Worm (Caenorhabditis elegans) whole organism, mixed stage, embryonic: ENCODE data around the gene srab-11.

Experiments used
- M03D4.4 ChIP-seq: sonication (generic microtip); optimal IDR thresholded peaks from 2 replicates; lab custom pipeline; 2017; ENCODE audit warnings: mild to moderate bottlenecking, missing genetic modification characterization, missing compliant biosample characterization
- bed-3 ChIP-seq: fragments of 200-800 bp; sonication (Bioruptor generic); optimal IDR thresholded peaks from 3 replicates; lab custom pipeline; 2018; ENCODE audit warnings: mild to moderate bottlenecking, missing genetic modification characterization, moderate library complexity, missing compliant biosample characterization
- blmp-1 ChIP-seq: fragments of 150-350 bp; optimal IDR thresholded peaks from 2 replicates; lab custom pipeline; 2014; ENCODE audit warnings: missing biosample characterization, missing genetic modification characterization
- ceh-39 ChIP-seq: fragments of 150-350 bp; optimal IDR thresholded peaks from 2 replicates; lab custom pipeline; 2014; ENCODE audit warnings: missing biosample characterization, missing genetic modification characterization
- ceh-43 ChIP-seq: fragments of 200-800 bp; sonication (Bioruptor generic); optimal IDR thresholded peaks from 2 replicates; lab custom pipeline; 2018; ENCODE audit warnings: mild to moderate bottlenecking, missing genetic modification characterization, moderate library complexity, missing compliant biosample characterization
- ceh-83 ChIP-seq: fragments of 200-800 bp; sonication (Bioruptor generic); optimal IDR thresholded peaks from 2 replicates; lab custom pipeline; 2018; ENCODE audit warnings: mild to moderate bottlenecking, missing genetic modification characterization, missing compliant biosample characterization
- ces-1 ChIP-seq: fragments of 150-350 bp; optimal IDR thresholded peaks from 2 replicates; lab custom pipeline; 2014; ENCODE audit warnings: missing biosample characterization, missing genetic modification reagents, missing genetic modification characterization
- cnd-1 ChIP-seq: fragments of 200-800 bp; sonication (Bioruptor generic); optimal IDR thresholded peaks from 2 replicates; lab custom pipeline; 2018; ENCODE audit warnings: mild to moderate bottlenecking, missing genetic modification characterization, missing compliant biosample characterization
- drap-1 ChIP-seq: fragments of 200-800 bp; sonication (Bioruptor generic); optimal IDR thresholded peaks from 3 replicates; lab custom pipeline; 2018; ENCODE audit warnings: mild to moderate bottlenecking, missing genetic modification characterization, missing compliant biosample characterization
- elt-1 ChIP-seq: sonication (generic microtip); optimal IDR thresholded peaks from 2 replicates; lab custom pipeline; 2017; ENCODE audit warnings: missing genetic modification characterization, mild to moderate bottlenecking, missing compliant biosample characterization, antibody characterized with exemption, moderate library complexity, borderline replicate concordance; ENCODE audit not compliant: insufficient read depth
- elt-3 ChIP-seq: fragments of 150-350 bp; optimal IDR thresholded peaks from 2 replicates; lab custom pipeline; 2014; ENCODE audit warnings: missing biosample characterization, missing genetic modification characterization
- ham-2 ChIP-seq: fragments of 200-800 bp; sonication (Bioruptor generic); optimal IDR thresholded peaks from 2 replicates; lab custom pipeline; 2018; ENCODE audit warnings: mild to moderate bottlenecking, missing genetic modification characterization, missing compliant biosample characterization
- hlh-1 ChIP-seq: fragments of 150-350 bp; optimal IDR thresholded peaks from 2 replicates; lab custom pipeline; 2014; ENCODE audit warnings: missing biosample characterization, missing genetic modification reagents, missing genetic modification characterization
- lin-13 ChIP-seq: fragments of 150-350 bp; optimal IDR thresholded peaks from 2 replicates; lab custom pipeline; 2014; ENCODE audit warnings: missing biosample characterization, missing genetic modification characterization
- lsy-2 ChIP-seq: fragments of 150-350 bp; optimal IDR thresholded peaks from 2 replicates; lab custom pipeline; 2014; ENCODE audit warnings: missing biosample characterization, missing genetic modification characterization
- mab-5 ChIP-seq: fragments of 150-350 bp; optimal IDR thresholded peaks from 2 replicates; lab custom pipeline; 2014; ENCODE audit warnings: missing biosample characterization, missing genetic modification characterization
- mep-1 ChIP-seq: fragments of 150-350 bp; optimal IDR thresholded peaks from 2 replicates; lab custom pipeline; 2017; ENCODE audit warnings: missing biosample characterization, missing genetic modification reagents, missing genetic modification characterization, inconsistent platforms
- mls-2 ChIP-seq: sonication (generic microtip); optimal IDR thresholded peaks from 2 replicates; lab custom pipeline; 2016; ENCODE audit warnings: mild to moderate bottlenecking, missing genetic modification characterization, moderate library complexity, missing compliant biosample characterization
- nhr-12 ChIP-seq: fragments of 150-350 bp; optimal IDR thresholded peaks from 2 replicates; lab custom pipeline; 2014; ENCODE audit warnings: missing biosample characterization, missing genetic modification characterization
- nhr-2 ChIP-seq: fragments of 150-350 bp; optimal IDR thresholded peaks from 2 replicates; lab custom pipeline; 2014; ENCODE audit warnings: missing biosample characterization, missing genetic modification characterization
- nhr-237 ChIP-seq: fragments of 150-350 bp; optimal IDR thresholded peaks from 2 replicates; lab custom pipeline; 2014; ENCODE audit warnings: missing biosample characterization, missing genetic modification characterization
- nhr-28 ChIP-seq: fragments of 150-350 bp; optimal IDR thresholded peaks from 2 replicates; lab custom pipeline; 2014; ENCODE audit warnings: missing biosample characterization, missing genetic modification characterization
- nhr-76 ChIP-seq: sonication (generic microtip); optimal IDR thresholded peaks from 2 replicates; lab custom pipeline; 2017; ENCODE audit warnings: missing biosample characterization, missing genetic modification characterization
- pha-4 ChIP-seq: fragments of 150-350 bp; optimal IDR thresholded peaks from 2 replicates; lab custom pipeline; 2018; ENCODE audit warnings: missing biosample characterization, missing genetic modification reagents, missing genetic modification characterization
- snpc-4 ChIP-seq: fragments of 150-350 bp; optimal IDR thresholded peaks from 2 replicates; lab custom pipeline; 2014; ENCODE audit warnings: missing biosample characterization, missing genetic modification characterization
- sptf-1 ChIP-seq: sonication (generic microtip); optimal IDR thresholded peaks from 2 replicates; lab custom pipeline; 2017; ENCODE audit warnings: mild to moderate bottlenecking, missing genetic modification characterization, moderate library complexity, missing compliant biosample characterization
- tbx-8 ChIP-seq: fragments of 200-800 bp; sonication (Bioruptor generic); optimal IDR thresholded peaks from 2 replicates; lab custom pipeline; 2018; ENCODE audit warnings: mild to moderate bottlenecking, missing genetic modification characterization, moderate library complexity, missing compliant biosample characterization
- unc-120 ChIP-seq: sonication (generic microtip); optimal IDR thresholded peaks from 2 replicates; lab custom pipeline; 2017; ENCODE audit warnings: missing genetic modification characterization, missing compliant biosample characterization; ENCODE audit not compliant: poor library complexity, severe bottlenecking
- unc-39 ChIP-seq: fragments of 150-350 bp; optimal IDR thresholded peaks from 2 replicates; lab custom pipeline; 2014; ENCODE audit warnings: missing biosample characterization, missing genetic modification characterization
- unc-62 ChIP-seq: fragments of 150-350 bp; optimal IDR thresholded peaks from 2 replicates; lab custom pipeline; 2014; ENCODE audit warnings: missing biosample characterization, missing genetic modification reagents, missing genetic modification characterization
- ztf-11 ChIP-seq: fragments of 150-350 bp; optimal IDR thresholded peaks from 2 replicates; lab custom pipeline; 2014; ENCODE audit warnings: missing biosample characterization, missing genetic modification characterization

Gene srab-11

DNA sequence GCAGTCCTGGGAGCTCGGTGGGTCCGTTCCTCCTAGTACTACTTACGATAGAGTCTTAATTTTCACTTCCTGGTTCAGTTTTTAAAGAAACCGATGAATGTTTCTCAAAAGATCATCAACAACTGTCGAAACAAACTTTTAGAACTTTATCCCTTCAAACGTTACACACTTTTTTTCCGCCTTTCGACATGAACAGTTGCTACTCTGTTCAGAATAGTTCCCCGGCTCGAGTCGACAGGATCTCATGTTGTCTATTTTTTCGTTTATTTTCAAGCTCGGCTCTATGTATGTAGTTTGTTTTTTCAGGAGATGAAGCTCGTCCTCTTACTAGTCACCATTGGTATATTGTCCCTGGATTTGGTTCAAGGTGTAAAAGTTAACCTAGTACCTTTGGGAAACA lies 10.0 kb upstream of the srab-11 start, which contains the start of gene exh-1:
TSS of gene exh-1 (plus strand) at position 301 of the 400 bp plus-strand sequence.
- TF ChIP-seq nhr-2 (tag; lab: Kevin White, UChicago) (no peak), blmp-1 (tag; lab: Kevin White, UChicago) (no peak), tbx-8 (GFP tag; lab: Kevin White, UChicago) (no peak), nhr-237 (no peak), hlh-1 (tag; lab: Kevin White, UChicago) (no peak), ces-1 (no peak), ceh-83 (GFP tag; lab: Kevin White, UChicago) (no peak), cnd-1 (no peak)
- TF ChIP-seq, all 35 proteins: peak for 0

ce11 chrV:3155072-3155471 lies 8.2 kb upstream of the srab-11 start, which contains the start of gene srab-7:
Gene srab-7 (minus strand): TSS chrV:3155172.
- TF ChIP-seq elt-3 (tag; lab: Kevin White, UChicago) (no peak), unc-39 (tag; lab: Kevin White, UChicago) (no peak), nhr-28 (tag; lab: Kevin White, UChicago) (no peak), cnd-1 (no peak), ceh-39 (tag; lab: Kevin White, UChicago) (no peak), tbx-8 (GFP tag; lab: Kevin White, UChicago) (no peak)

DNA sequence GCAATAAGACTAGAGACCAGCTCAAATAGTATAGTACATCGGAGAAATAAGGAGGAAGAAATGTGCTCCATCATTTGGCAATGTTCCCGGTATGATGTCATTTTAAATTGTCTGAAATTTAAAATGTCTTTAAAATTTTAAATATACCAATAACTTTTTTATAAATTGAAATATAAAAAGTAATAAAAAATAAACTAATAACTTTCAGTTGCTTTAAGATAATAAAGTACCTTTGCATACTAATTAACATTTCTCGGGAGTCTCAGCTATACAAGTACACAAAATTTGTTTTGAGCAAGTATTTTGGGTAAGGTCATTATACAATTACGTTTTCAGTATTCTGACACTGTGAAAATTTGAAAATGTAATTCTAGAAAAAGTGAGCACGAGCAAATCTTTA lies 5.0 kb upstream of the srab-11 start, which contains the start of gene srab-6:
TSS of gene srab-6 (minus strand) at position 101 of the 400 bp plus-strand sequence.
- TF ChIP-seq lsy-2 (tag; lab: Kevin White, UChicago) (no peak), mab-5 (no peak), bed-3 (GFP tag; lab: Kevin White, UChicago) (no peak), ceh-43 (GFP tag; lab: Kevin White, UChicago) (no peak), nhr-237 (no peak), ham-2 (no peak), unc-39 (tag; lab: Kevin White, UChicago) (no peak), tbx-8 (GFP tag; lab: Kevin White, UChicago) (no peak), nhr-12 (tag; lab: Kevin White, UChicago) (no peak), unc-62 (GFP tag; lab: Kevin White, UChicago) (no peak), elt-1 (tag; lab: Kevin White, UChicago) (no peak), ceh-83 (GFP tag; lab: Kevin White, UChicago) (no peak), mls-2 (no peak)

DNA sequence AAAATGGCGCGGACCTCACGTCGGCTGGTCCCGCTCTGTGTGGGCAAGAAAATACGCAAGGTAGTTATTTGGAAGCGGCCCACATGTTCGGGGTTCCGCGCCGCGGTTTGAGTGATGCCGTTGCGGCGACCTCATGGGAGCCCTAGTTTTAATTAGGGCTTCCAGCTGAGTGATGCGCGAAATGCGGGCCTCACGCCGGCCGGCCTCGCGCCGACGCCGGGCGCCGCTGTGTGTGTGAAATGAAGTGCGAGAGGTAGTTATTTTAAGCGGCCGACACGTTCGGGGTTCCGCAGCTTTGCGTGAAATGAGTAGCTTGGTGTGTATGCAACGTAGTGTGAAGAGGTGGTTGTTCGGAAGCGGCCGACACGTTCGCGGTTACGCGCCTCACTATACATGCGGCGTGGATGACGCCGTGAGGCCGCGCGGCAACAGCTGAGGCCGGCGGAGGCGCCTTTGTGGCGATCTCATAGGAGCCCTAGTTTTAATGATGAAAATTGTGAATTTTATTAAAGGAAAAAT lies 3.1 kb upstream of the srab-11 start:
- no peak for TF ChIP-seq snpc-4 (tag; lab: Kevin White, UChicago)

ce11 chrV:3145241-3145640 lies 1.6 kb downstream of the srab-11 start:
- TF ChIP-seq pha-4 (tag; lab: Kevin White, UChicago) (no peak), cnd-1 (no peak), ham-2 (no peak), unc-62 (GFP tag; lab: Kevin White, UChicago) (no peak), sptf-1 (tag; lab: Kevin White, UChicago) (no peak), ztf-11 (no peak), mls-2 (no peak), unc-120 (tag; lab: Kevin White, UChicago) (no peak), mep-1 (tag; lab: Kevin White, UChicago) (no peak), snpc-4 (tag; lab: Kevin White, UChicago) (no peak), nhr-237 (no peak), nhr-76 (tag; lab: Kevin White, UChicago) (no peak), M03D4.4 (no peak), mab-5 (no peak), ceh-83 (GFP tag; lab: Kevin White, UChicago) (no peak), blmp-1 (tag; lab: Kevin White, UChicago) (no peak)

DNA sequence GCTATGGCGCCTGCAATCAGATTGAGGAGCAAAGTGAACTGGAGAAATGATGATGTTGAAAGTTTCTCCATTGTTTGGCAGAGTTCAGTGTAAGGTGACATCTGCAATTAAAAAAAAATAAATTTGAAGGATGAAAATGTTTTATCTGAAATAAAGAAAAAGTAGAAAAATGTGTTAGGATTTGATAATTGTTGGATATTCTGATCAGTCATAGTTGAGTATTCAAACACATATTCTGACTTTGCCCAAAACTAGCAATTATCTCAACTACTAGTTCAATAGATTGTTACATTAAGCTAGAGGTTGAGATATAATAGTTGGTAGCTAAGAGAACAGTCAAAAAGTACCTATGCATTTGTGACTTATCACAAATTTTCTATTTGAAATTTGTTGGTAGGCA lies 2.3 kb downstream of the srab-11 start, which contains the start of gene srab-10:
TSS of gene srab-10 (minus strand) at position 101 of the 400 bp plus-strand sequence.
- no peak for TF ChIP-seq lin-13 (tag; lab: Kevin White, UChicago)
- no peak for TF ChIP-seq M03D4.4
- TF ChIP-seq ham-2 = no peak
- TF ChIP-seq nhr-76 (tag; lab: Kevin White, UChicago) = no peak
- no peak for TF ChIP-seq drap-1
- no peak for TF ChIP-seq snpc-4 (tag; lab: Kevin White, UChicago)
- no peak for TF ChIP-seq unc-39 (tag; lab: Kevin White, UChicago)
- TF ChIP-seq lsy-2 (tag; lab: Kevin White, UChicago) = no peak
